Worm (Caenorhabditis elegans): ENCODE measurements around the gene rps-30.

Gene rps-30

DNA sequence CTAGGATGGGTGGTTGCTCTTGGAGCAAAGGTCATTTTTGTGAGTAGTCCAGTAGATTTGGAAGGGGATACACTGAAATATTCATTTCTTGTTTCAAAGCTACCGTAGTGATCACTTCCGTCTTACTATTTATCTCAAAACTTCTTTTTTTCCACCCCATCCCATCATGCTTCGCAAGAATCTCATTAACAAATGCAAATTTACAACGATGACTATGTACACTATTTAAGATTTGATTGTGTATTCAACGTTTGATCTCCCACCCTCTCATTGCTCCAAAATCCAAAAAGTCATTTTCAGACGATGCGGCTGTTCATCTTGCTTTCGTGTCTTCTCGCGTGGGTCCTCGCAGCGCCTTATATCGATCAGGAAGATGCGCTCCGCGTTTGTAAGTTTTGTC is 16.7 kb downstream of the rps-30 start, which contains the start of gene flp-21:
Gene flp-21 (plus strand): TSS at position 301 of the 400 bp plus-strand sequence.
- TF ChIP-seq zip-8 (tag; optimal IDR thresholded peaks at IDR 0.05) = no peak
- TF ChIP-seq ztf-11 (tag; optimal IDR thresholded peaks at IDR 0.05) = no peak
- TF ChIP-seq tbx-8 (GFP tag; optimal IDR thresholded peaks at IDR 0.05) = no peak
- no peak for TF ChIP-seq nhr-2 (tag; optimal IDR thresholded peaks at IDR 0.05)
- no peak for TF ChIP-seq elt-1 (tag; optimal IDR thresholded peaks at IDR 0.05; ENCODE audit: borderline replicate concordance, insufficient read depth)
- no peak for TF ChIP-seq cnd-1 (tag; optimal IDR thresholded peaks at IDR 0.05)
- TF ChIP-seq mls-2 (tag; optimal IDR thresholded peaks at IDR 0.05) = no peak
- no peak for TF ChIP-seq bed-3 (GFP tag; optimal IDR thresholded peaks at IDR 0.05)
- TF ChIP-seq ceh-83 (GFP tag; optimal IDR thresholded peaks at IDR 0.05) = no peak
- no peak for TF ChIP-seq flh-1 (GFP tag; optimal IDR thresholded peaks at IDR 0.05)
- no peak for TF ChIP-seq sptf-1 (tag; optimal IDR thresholded peaks at IDR 0.05)
- TF ChIP-seq ceh-43 (GFP tag; optimal IDR thresholded peaks at IDR 0.05) = no peak
- TF ChIP-seq unc-62 (GFP tag; optimal IDR thresholded peaks at IDR 0.05) = no peak
- TF ChIP-seq unc-120 (tag; optimal IDR thresholded peaks at IDR 0.05; ENCODE audit: poor library complexity, severe bottlenecking) = no peak
- TF ChIP-seq ces-1 (GFP tag; optimal IDR thresholded peaks at IDR 0.05) = no peak
- TF ChIP-seq nhr-28 (tag; optimal IDR thresholded peaks at IDR 0.05) = no peak
- no peak for TF ChIP-seq blmp-1 (tag; optimal IDR thresholded peaks at IDR 0.05)
- TF ChIP-seq lin-32 (GFP tag; optimal IDR thresholded peaks at IDR 0.05) = no peak

DNA sequence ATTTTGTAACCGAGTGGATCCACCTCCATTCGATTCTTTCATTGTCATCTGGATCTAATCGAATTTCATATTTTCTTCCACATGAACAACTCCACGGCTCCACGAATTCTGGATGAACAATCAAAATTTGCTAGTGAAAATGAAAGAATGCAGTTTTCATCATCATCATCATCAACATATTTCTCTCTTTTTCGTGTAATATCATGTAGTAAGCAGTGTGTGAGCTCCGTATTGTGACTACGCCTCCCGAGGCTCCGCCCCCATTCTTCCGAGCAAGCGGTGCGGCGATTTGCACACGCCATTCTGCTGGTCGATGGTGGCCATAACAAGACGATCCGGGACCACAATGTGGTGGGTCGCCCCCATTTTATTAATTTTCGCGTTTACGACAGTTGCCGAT is 21.7 kb downstream of the rps-30 start, which contains the start of gene ZK742.7:
Gene ZK742.7 (plus strand): TSS at position 301 of the 400 bp plus-strand sequence.
- TF ChIP-seq lin-13 (tag; optimal IDR thresholded peaks at IDR 0.05) (no peak), elt-1 (tag; optimal IDR thresholded peaks at IDR 0.05; ENCODE audit: borderline replicate concordance, insufficient read depth) (no peak), unc-39 (tag; optimal IDR thresholded peaks at IDR 0.05) (no peak), mab-5 (tag; optimal IDR thresholded peaks at IDR 0.05) (no peak), lsy-2 (tag; optimal IDR thresholded peaks at IDR 0.05) (no peak), mls-2 (tag; optimal IDR thresholded peaks at IDR 0.05) (no peak), elt-3 (tag; optimal IDR thresholded peaks at IDR 0.05) (no peak), drap-1 (GFP tag; optimal IDR thresholded peaks at IDR 0.05) (no peak), flh-1 (GFP tag; optimal IDR thresholded peaks at IDR 0.05) (no peak)

ce11 chrV:7803563-7803962 is 27.2 kb downstream of the rps-30 start:
- TF ChIP-seq M03D4.4 (tag; optimal IDR thresholded peaks at IDR 0.05) = no peak
- no peak for TF ChIP-seq bed-3 (GFP tag; optimal IDR thresholded peaks at IDR 0.05)
- no peak for TF ChIP-seq ces-1 (GFP tag; optimal IDR thresholded peaks at IDR 0.05)
- no peak for TF ChIP-seq cnd-1 (tag; optimal IDR thresholded peaks at IDR 0.05)
- no peak for TF ChIP-seq unc-120 (tag; optimal IDR thresholded peaks at IDR 0.05; ENCODE audit: poor library complexity, severe bottlenecking)
- no peak for TF ChIP-seq blmp-1 (tag; optimal IDR thresholded peaks at IDR 0.05)
- no peak for TF ChIP-seq snpc-4 (tag; optimal IDR thresholded peaks at IDR 0.05)
- TF ChIP-seq elt-3 (tag; optimal IDR thresholded peaks at IDR 0.05) = no peak

DNA sequence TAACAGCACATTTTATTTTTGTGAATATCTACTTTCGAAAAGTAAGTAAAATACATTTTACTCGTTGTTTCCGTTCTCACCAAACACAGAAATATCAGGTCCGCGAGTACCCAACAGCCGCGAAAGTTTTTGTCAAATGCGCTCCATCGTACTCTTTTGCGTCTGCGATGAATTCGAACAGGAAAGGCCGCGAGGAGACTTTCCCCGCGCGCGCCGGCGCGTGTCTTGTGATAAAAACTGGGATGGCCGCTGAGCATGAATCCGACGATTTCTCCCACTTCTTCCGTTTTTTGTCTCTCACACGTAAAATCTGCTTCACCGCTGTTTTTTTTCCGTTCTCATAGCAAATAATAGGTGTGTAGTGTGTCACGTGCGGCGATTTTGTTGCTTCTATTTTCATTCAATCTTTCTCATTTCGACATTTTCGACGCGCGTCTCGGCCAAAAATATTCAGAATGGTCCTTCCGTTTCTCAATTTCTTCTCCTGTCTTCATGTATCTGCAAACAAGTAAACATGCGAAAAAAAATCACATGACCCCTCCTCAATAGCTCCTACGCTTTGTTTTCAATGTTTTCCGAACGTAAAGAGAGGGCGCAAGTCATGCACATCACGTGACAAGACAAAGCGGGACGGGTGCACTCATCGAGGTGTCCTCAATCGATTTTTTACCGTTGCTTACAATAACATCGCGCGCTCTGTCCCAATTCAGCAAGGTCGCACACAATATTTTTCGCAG is 27.9 kb downstream of the rps-30 start, which contains the start of gene uvs-1:
Gene uvs-1 (minus strand): TSS at position 145 of the 737 bp plus-strand sequence.
- TF ChIP-seq lsy-2 (tag; optimal IDR thresholded peaks at IDR 0.05) (peak; percentile 23), nhr-2 (tag; optimal IDR thresholded peaks at IDR 0.05) (no peak), sptf-1 (tag; optimal IDR thresholded peaks at IDR 0.05) (no peak), ceh-39 (tag; optimal IDR thresholded peaks at IDR 0.05) (no peak), cnd-1 (tag; optimal IDR thresholded peaks at IDR 0.05) (no peak), flh-1 (GFP tag; optimal IDR thresholded peaks at IDR 0.05) (no peak), mab-5 (tag; optimal IDR thresholded peaks at IDR 0.05) (no peak), ham-2 (GFP tag; optimal IDR thresholded peaks at IDR 0.05) (no peak), lin-13 (tag; optimal IDR thresholded peaks at IDR 0.05) (no peak), unc-39 (tag; optimal IDR thresholded peaks at IDR 0.05) (no peak), unc-62 (GFP tag; optimal IDR thresholded peaks at IDR 0.05) (no peak), mep-1 (tag; optimal IDR thresholded peaks at IDR 0.05) (peak; percentile 14), mls-2 (tag; optimal IDR thresholded peaks at IDR 0.05) (no peak), lin-32 (GFP tag; optimal IDR thresholded peaks at IDR 0.05) (no peak), hlh-1 (tag; optimal IDR thresholded peaks at IDR 0.05) (peak; percentile 62), elt-1 (tag; optimal IDR thresholded peaks at IDR 0.05; ENCODE audit: borderline replicate concordance, insufficient read depth) (no peak)

DNA sequence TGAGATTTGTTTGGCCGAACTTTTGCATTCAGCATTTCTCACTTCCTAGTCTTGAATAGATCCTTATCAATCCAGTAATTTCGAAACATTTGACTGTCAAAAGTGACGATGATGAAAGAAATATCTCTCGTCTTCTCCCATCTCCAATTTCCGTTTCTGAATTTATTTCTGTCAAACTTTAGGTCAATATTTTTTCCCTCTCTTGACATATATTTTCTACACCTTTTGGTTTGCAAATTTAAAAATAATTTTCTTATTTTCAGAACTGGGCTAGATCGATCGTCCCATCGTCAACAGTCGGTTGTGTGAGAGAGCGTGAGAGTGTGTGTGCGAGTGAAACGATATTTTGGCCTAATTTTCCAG is 28.4 kb downstream of the rps-30 start, which contains the start of gene xpo-1:
Gene xpo-1 (plus strand): TSS at position 264 of the 363 bp plus-strand sequence.
- TF ChIP-seq hlh-1 (tag; optimal IDR thresholded peaks at IDR 0.05) (no peak), nhr-2 (tag; optimal IDR thresholded peaks at IDR 0.05) (no peak), lin-32 (GFP tag; optimal IDR thresholded peaks at IDR 0.05) (no peak), nhr-237 (tag; optimal IDR thresholded peaks at IDR 0.05) (no peak), sem-2 (GFP tag; optimal IDR thresholded peaks at IDR 0.05) (no peak), sptf-1 (tag; optimal IDR thresholded peaks at IDR 0.05) (no peak), ztf-11 (tag; optimal IDR thresholded peaks at IDR 0.05) (no peak), nhr-12 (tag; optimal IDR thresholded peaks at IDR 0.05) (no peak), ceh-83 (GFP tag; optimal IDR thresholded peaks at IDR 0.05) (no peak), elt-1 (tag; optimal IDR thresholded peaks at IDR 0.05; ENCODE audit: borderline replicate concordance, insufficient read depth) (no peak), ces-1 (GFP tag; optimal IDR thresholded peaks at IDR 0.05) (no peak), elt-3 (tag; optimal IDR thresholded peaks at IDR 0.05) (no peak), ham-2 (GFP tag; optimal IDR thresholded peaks at IDR 0.05) (no peak), tbx-8 (GFP tag; optimal IDR thresholded peaks at IDR 0.05) (no peak), unc-62 (GFP tag; optimal IDR thresholded peaks at IDR 0.05) (no peak), ceh-43 (GFP tag; optimal IDR thresholded peaks at IDR 0.05) (no peak), blmp-1 (tag; optimal IDR thresholded peaks at IDR 0.05) (no peak), cnd-1 (tag; optimal IDR thresholded peaks at IDR 0.05) (no peak)

Data from whole organism, mixed stage, embryonic.